Worm (Caenorhabditis elegans): Measurements from ENCODE around the gene C36C5.12.

The C36C5.12 gene

DNA sequence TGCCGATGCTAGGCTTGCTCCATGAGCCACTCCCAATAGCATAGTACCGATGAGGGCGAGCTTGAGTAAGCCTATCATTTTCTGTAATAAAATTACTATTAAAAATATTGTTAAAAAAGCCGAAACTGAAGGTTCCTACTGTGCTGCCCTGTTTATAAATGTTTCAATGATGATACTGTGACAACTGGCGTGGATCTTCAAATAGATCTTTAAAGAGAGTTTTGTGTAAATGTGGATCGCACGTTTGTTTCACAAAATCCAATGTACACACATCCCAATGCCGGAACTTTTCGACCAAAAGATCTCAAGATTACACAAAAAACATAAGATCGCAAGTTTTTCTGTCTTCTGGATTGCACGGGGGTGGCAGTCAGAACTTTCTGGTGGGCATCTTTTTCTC, 6.3 kb upstream of the C36C5.12 start, which contains the start of gene C36C5.14:
TSS of gene C36C5.14 (minus strand) at position 101 of the 400 bp plus-strand sequence.
- no peak for TF ChIP-seq fos-1 (tag; optimal IDR thresholded peaks at IDR 0.05)
- TF ChIP-seq R02D3.7 (tag; optimal IDR thresholded peaks at IDR 0.05), result no peak
- TF ChIP-seq peb-1 (tag; optimal IDR thresholded peaks at IDR 0.05), result no peak
- TF ChIP-seq alr-1 (tag; optimal IDR thresholded peaks at IDR 0.05), result no peak
- TF ChIP-seq ZK546.5 (tag; optimal IDR thresholded peaks at IDR 0.05), result no peak
- no peak for TF ChIP-seq ztf-4 (tag; optimal IDR thresholded peaks at IDR 0.05)
- TF ChIP-seq lsy-2 (tag; optimal IDR thresholded peaks at IDR 0.05), result no peak
- no peak for TF ChIP-seq crh-2 (tag; optimal IDR thresholded peaks at IDR 0.05)
- no peak for TF ChIP-seq mdl-1 (tag; optimal IDR thresholded peaks at IDR 0.05)
- TF ChIP-seq nhr-12 (tag; optimal IDR thresholded peaks at IDR 0.05), result no peak
- no peak for TF ChIP-seq sem-4 (tag; optimal IDR thresholded peaks at IDR 0.05)
- TF ChIP-seq nhr-11 (tag; optimal IDR thresholded peaks at IDR 0.05), result no peak
- TF ChIP-seq unc-62 (GFP tag; optimal IDR thresholded peaks at IDR 0.05), result no peak
- no peak for TF ChIP-seq elt-1 (tag; optimal IDR thresholded peaks at IDR 0.05)
- TF ChIP-seq skn-1 (tag; optimal IDR thresholded peaks at IDR 0.05), result no peak
- no peak for TF ChIP-seq egl-27 (tag; optimal IDR thresholded peaks at IDR 0.05)
- no peak for TF ChIP-seq ceh-16 (tag; optimal IDR thresholded peaks at IDR 0.05)

ce11 chrV:3163143-3163542, 4.0 kb upstream of the C36C5.12 start:
- no peak for TF ChIP-seq nhr-77 (tag; optimal IDR thresholded peaks at IDR 0.05)
- no peak for TF ChIP-seq nhr-237 (tag; optimal IDR thresholded peaks at IDR 0.05)
- no peak for TF ChIP-seq lin-11 (tag; optimal IDR thresholded peaks at IDR 0.05)
- TF ChIP-seq skn-1 (tag; optimal IDR thresholded peaks at IDR 0.05), result no peak
- TF ChIP-seq lsy-2 (tag; optimal IDR thresholded peaks at IDR 0.05), result no peak
- no peak for TF ChIP-seq snpc-4 (tag; optimal IDR thresholded peaks at IDR 0.05)
- no peak for TF ChIP-seq nhr-12 (tag; optimal IDR thresholded peaks at IDR 0.05)
- TF ChIP-seq Y55F3AM.14 (GFP tag; optimal IDR thresholded peaks at IDR 0.05), result no peak
- TF ChIP-seq R02D3.7 (tag; optimal IDR thresholded peaks at IDR 0.05), result no peak
- no peak for TF ChIP-seq unc-62 (GFP tag; optimal IDR thresholded peaks at IDR 0.05)
- no peak for TF ChIP-seq nhr-10 (tag; optimal IDR thresholded peaks at IDR 0.05)
- TF ChIP-seq mdl-1 (tag; optimal IDR thresholded peaks at IDR 0.05), result no peak
- no peak for TF ChIP-seq fos-1 (tag; optimal IDR thresholded peaks at IDR 0.05)
- TF ChIP-seq unc-55 (GFP tag; optimal IDR thresholded peaks at IDR 0.05), result no peak

ce11 chrV:3162299-3162698, 3.1 kb upstream of the C36C5.12 start:
- TF ChIP-seq blmp-1 (tag; optimal IDR thresholded peaks at IDR 0.05; ENCODE audit: insufficient read depth) (no peak), sma-9 (GFP tag; optimal IDR thresholded peaks at IDR 0.05) (no peak), sma-9 (tag; optimal IDR thresholded peaks at IDR 0.05) (no peak), nhr-23 (tag; optimal IDR thresholded peaks at IDR 0.05) (no peak), lin-39 (tag; optimal IDR thresholded peaks at IDR 0.05) (no peak), unc-39 (tag; optimal IDR thresholded peaks at IDR 0.05) (no peak), ZK546.5 (tag; optimal IDR thresholded peaks at IDR 0.05) (no peak), elt-1 (tag; optimal IDR thresholded peaks at IDR 0.05) (no peak), egl-27 (tag; optimal IDR thresholded peaks at IDR 0.05) (no peak), elt-3 (tag; optimal IDR thresholded peaks at IDR 0.05) (no peak), nhr-6 (tag; optimal IDR thresholded peaks at IDR 0.05) (no peak), F13H6.1 (tag; optimal IDR thresholded peaks at IDR 0.05) (no peak), ztf-11 (tag; optimal IDR thresholded peaks at IDR 0.05) (no peak), dmd-4 (tag; optimal IDR thresholded peaks at IDR 0.05) (no peak), lsy-2 (tag; optimal IDR thresholded peaks at IDR 0.05) (no peak), crh-2 (tag; optimal IDR thresholded peaks at IDR 0.05) (no peak), ceh-16 (tag; optimal IDR thresholded peaks at IDR 0.05) (no peak), aly-2 (tag; optimal IDR thresholded peaks at IDR 0.05) (no peak), ztf-4 (tag; optimal IDR thresholded peaks at IDR 0.05) (no peak), nhr-237 (tag; optimal IDR thresholded peaks at IDR 0.05) (no peak)

DNA sequence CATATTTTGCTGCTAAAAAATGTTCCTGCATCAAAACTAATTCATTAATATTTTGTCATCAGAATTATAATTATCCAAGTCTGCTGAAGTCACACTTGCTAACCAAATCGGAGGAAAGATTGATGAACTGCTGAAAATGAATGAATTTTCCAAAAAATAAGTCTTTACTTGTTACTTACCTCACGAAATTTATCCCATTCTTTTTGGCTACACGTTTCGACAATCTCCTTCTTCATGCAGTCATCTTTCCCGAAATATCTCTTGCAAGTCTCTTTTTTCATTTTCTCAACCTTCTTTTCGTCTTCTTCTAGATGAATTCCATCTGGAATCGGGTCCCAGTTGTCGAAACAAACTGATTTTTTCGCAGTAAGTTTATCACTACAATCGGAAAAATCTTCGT, 773 bp downstream of the C36C5.12 start:
- no peak for TF ChIP-seq ztf-1 (GFP tag; conservative IDR thresholded peaks at IDR 0.05)
- TF ChIP-seq aly-2 (tag; optimal IDR thresholded peaks at IDR 0.05), result no peak
- TF ChIP-seq ztf-4 (tag; optimal IDR thresholded peaks at IDR 0.05), result no peak
- TF ChIP-seq ceh-82 (tag; optimal IDR thresholded peaks at IDR 0.05), result no peak

All from whole organism, L2 larva.